2 fruit fly cellular contexts compared by ENCODE assay signal in genomic region chr3L:19331763-19332162, dm6.
TF ChIP-seq lines count a peak whose summit lies in the region.

No protein-coding gene starts in this region.

- TF ChIP-seq CTCF in whole organism, embryonic (GFP tag; optimal IDR thresholded peaks at IDR 0.05; lab: Kevin White, UChicago), result no peak

TF ChIP-seq in whole organism, embryonic, 481 proteins besides CTCF, POLR2A, EP300 and RAD21:
- no peak for TF ChIP-seq kay (GFP tag; optimal IDR thresholded peaks at IDR 0.05; lab: Kevin White, UChicago)
- no peak for TF ChIP-seq YL-1 (GFP tag; optimal IDR thresholded peaks at IDR 0.05; lab: Kevin White, UChicago)
- no peak for TF ChIP-seq trem (tag; optimal IDR thresholded peaks at IDR 0.05; lab: Kevin White, UChicago)
- TF ChIP-seq ap (GFP tag; IDR thresholded peaks at IDR 0.05; lab: Robert Waterston, UW), result no peak
- TF ChIP-seq CG4404 (GFP tag; IDR thresholded peaks at IDR 0.05; lab: Robert Waterston, UW), result no peak
- no peak for TF ChIP-seq Ravus (GFP tag; IDR thresholded peaks at IDR 0.05; lab: Robert Waterston, UW)
- TF ChIP-seq pita (GFP tag; optimal IDR thresholded peaks at IDR 0.05; lab: Kevin White, UChicago), result no peak
- peak; percentile 63 for TF ChIP-seq CG5180 (GFP tag; optimal IDR thresholded peaks at IDR 0.05; lab: Kevin White, UChicago)
- TF ChIP-seq Ets65A (GFP tag; lab: Kevin White, UChicago), result peak; percentile 53
- TF ChIP-seq Antp (GFP tag; optimal IDR thresholded peaks at IDR 0.05; lab: Kevin White, UChicago), result no peak
- TF ChIP-seq Deaf1 (tag; optimal IDR thresholded peaks at IDR 0.05; lab: Kevin White, UChicago), result peak; percentile 56
- no peak for TF ChIP-seq unpg (GFP tag; optimal IDR thresholded peaks at IDR 0.05; lab: Kevin White, UChicago)

TF ChIP-seq in whole organism, pupa, 21 proteins besides CTCF, POLR2A, EP300 and RAD21:
- TF ChIP-seq CG4496 (GFP tag; IDR thresholded peaks at IDR 0.05; lab: Robert Waterston, UW) (0 out of 3 replicates have a peak, but pooled peaks have one; percentile 27), gl (tag; optimal IDR thresholded peaks at IDR 0.05; lab: Kevin White, UChicago) (no peak), Snoo (tag; optimal IDR thresholded peaks at IDR 0.05; lab: Kevin White, UChicago) (no peak), CG14655 (GFP tag; optimal IDR thresholded peaks at IDR 0.05; lab: Kevin White, UChicago) (no peak), CG32121 (GFP tag; IDR thresholded peaks at IDR 0.05; lab: Robert Waterston, UW) (no peak)
